Worm (Caenorhabditis elegans): Measurements from ENCODE around the gene tps-2.

Gene tps-2

ce11 chrII:14643983-14644382 is 43.3 kb downstream of the tps-2 start, which contains the start of gene atgp-2:
TSS of gene atgp-2 (minus strand) at chrII:14644083.
- no peak for TF ChIP-seq blmp-1 (tag; optimal IDR thresholded peaks at IDR 0.05; ENCODE audit: insufficient read depth)
- no peak for TF ChIP-seq ztf-11 (tag; optimal IDR thresholded peaks at IDR 0.05)
- TF ChIP-seq ama-1 (optimal IDR thresholded peaks at IDR 0.05): no peak
- peak; percentile 45 for TF ChIP-seq sma-9 (GFP tag; optimal IDR thresholded peaks at IDR 0.05)
- no peak for TF ChIP-seq sma-9 (tag; optimal IDR thresholded peaks at IDR 0.05)

- TF ChIP-seq nhr-25 (tag; optimal IDR thresholded peaks at IDR 0.05) (no peak), unc-55 (GFP tag; optimal IDR thresholded peaks at IDR 0.05) (peak; percentile 29), crh-2 (tag; optimal IDR thresholded peaks at IDR 0.05) (no peak)
These were observed 43.8 kb downstream of the tps-2 start for ce11 chrII:14644465-14644864.

ce11 chrII:14645290-14645689 is 44.6 kb downstream of the tps-2 start:
- TF ChIP-seq ztf-4 (tag; optimal IDR thresholded peaks at IDR 0.05) (no peak), nhr-11 (tag; optimal IDR thresholded peaks at IDR 0.05) (no peak), nhr-237 (tag; optimal IDR thresholded peaks at IDR 0.05) (no peak), dmd-4 (tag; optimal IDR thresholded peaks at IDR 0.05) (no peak), mab-5 (tag; optimal IDR thresholded peaks at IDR 0.05) (peak; percentile 70), Y55F3AM.14 (GFP tag; optimal IDR thresholded peaks at IDR 0.05) (no peak), lin-13 (GFP tag; optimal IDR thresholded peaks at IDR 0.05) (no peak), fos-1 (tag; optimal IDR thresholded peaks at IDR 0.05) (peak; percentile 26), unc-39 (tag; optimal IDR thresholded peaks at IDR 0.05) (no peak), alr-1 (tag; optimal IDR thresholded peaks at IDR 0.05) (no peak), nhr-21 (tag; optimal IDR thresholded peaks at IDR 0.05) (no peak), aly-2 (tag; optimal IDR thresholded peaks at IDR 0.05) (no peak), egl-27 (tag; optimal IDR thresholded peaks at IDR 0.05) (no peak), C34F6.9 (tag; optimal IDR thresholded peaks at IDR 0.05) (peak; percentile 52), nhr-23 (tag; optimal IDR thresholded peaks at IDR 0.05) (no peak), mbf-1 (tag; optimal IDR thresholded peaks at IDR 0.05) (no peak), ZK546.5 (tag; optimal IDR thresholded peaks at IDR 0.05) (no peak), skn-1 (tag; optimal IDR thresholded peaks at IDR 0.05) (no peak), peb-1 (tag; optimal IDR thresholded peaks at IDR 0.05) (no peak), sma-3 (GFP tag; optimal IDR thresholded peaks at IDR 0.05) (no peak), mdl-1 (tag; optimal IDR thresholded peaks at IDR 0.05) (peak in 1 of 2 experiments; percentile 45), unc-62 (GFP tag; optimal IDR thresholded peaks at IDR 0.05) (peak; percentile 14), elt-1 (tag; optimal IDR thresholded peaks at IDR 0.05) (no peak), elt-3 (tag; optimal IDR thresholded peaks at IDR 0.05) (no peak), lin-11 (tag; optimal IDR thresholded peaks at IDR 0.05) (no peak), unc-55 (GFP tag; optimal IDR thresholded peaks at IDR 0.05) (peak; percentile 63), nhr-6 (tag; optimal IDR thresholded peaks at IDR 0.05) (no peak), nhr-10 (tag; optimal IDR thresholded peaks at IDR 0.05) (no peak), nhr-77 (tag; optimal IDR thresholded peaks at IDR 0.05) (no peak), F13H6.1 (tag; optimal IDR thresholded peaks at IDR 0.05) (peak; percentile 73), blmp-1 (tag; optimal IDR thresholded peaks at IDR 0.05; ENCODE audit: insufficient read depth) (peak; percentile 33), ama-1 (optimal IDR thresholded peaks at IDR 0.05) (no peak), sem-4 (tag; optimal IDR thresholded peaks at IDR 0.05) (no peak), crh-2 (tag; optimal IDR thresholded peaks at IDR 0.05) (peak; percentile 12), nhr-25 (tag; optimal IDR thresholded peaks at IDR 0.05) (peak; percentile 18), ceh-16 (tag; optimal IDR thresholded peaks at IDR 0.05) (no peak), lin-39 (tag; optimal IDR thresholded peaks at IDR 0.05) (peak; percentile 83), ceh-82 (tag; optimal IDR thresholded peaks at IDR 0.05) (no peak), gmeb-1 (tag; optimal IDR thresholded peaks at IDR 0.05) (no peak), snpc-4 (tag; optimal IDR thresholded peaks at IDR 0.05) (peak; percentile 54), lsy-2 (tag; optimal IDR thresholded peaks at IDR 0.05) (peak in 1 of 2 experiments; percentile 59), zag-1 (tag; optimal IDR thresholded peaks at IDR 0.05) (no peak), ztf-1 (GFP tag; conservative IDR thresholded peaks at IDR 0.05) (no peak), R02D3.7 (tag; optimal IDR thresholded peaks at IDR 0.05) (no peak), nhr-12 (tag; optimal IDR thresholded peaks at IDR 0.05) (no peak), ztf-11 (tag; optimal IDR thresholded peaks at IDR 0.05) (no peak), sma-9 (GFP tag; optimal IDR thresholded peaks at IDR 0.05) (peak; percentile 13), sma-9 (tag; optimal IDR thresholded peaks at IDR 0.05) (no peak), nhr-129 (tag; optimal IDR thresholded peaks at IDR 0.05) (peak; percentile 79)
